Fruit fly (Drosophila melanogaster): ENCODE results near the gene stwl.
A peak's percentile ranks its signal among the peaks of the same experiment; 100 is the strongest.

The stwl gene

DNA sequence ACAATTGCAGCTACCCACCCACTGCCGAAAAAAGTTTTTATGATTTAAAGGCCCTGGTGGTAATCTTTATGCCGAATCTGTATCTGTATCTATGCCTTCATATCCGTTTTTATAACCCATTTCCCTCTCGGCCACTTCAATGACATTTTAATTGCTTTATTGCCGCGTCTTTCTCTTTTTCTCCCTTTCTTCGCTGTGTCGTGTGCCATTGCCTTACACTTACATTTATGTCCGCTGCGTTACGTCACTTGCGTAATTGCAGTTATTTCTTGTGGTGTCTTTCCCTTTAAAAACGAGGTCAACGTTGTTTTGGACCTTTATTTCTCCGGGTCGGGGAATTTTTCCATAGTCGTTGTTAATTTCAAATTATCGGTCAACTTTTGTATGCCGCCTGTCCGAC, 37.6 kb upstream of the stwl start:
- TF ChIP-seq CG4496 (GFP tag; IDR thresholded peaks at IDR 0.05): no peak
- no peak for TF ChIP-seq CG8301 (tag; optimal IDR thresholded peaks at IDR 0.05)
- no peak for TF ChIP-seq fd96Ca (GFP tag; IDR thresholded peaks at IDR 0.05)
- TF ChIP-seq CG12605 (GFP tag; IDR thresholded peaks at IDR 0.05): no peak
- no peak for TF ChIP-seq CG34367 (tag; optimal IDR thresholded peaks at IDR 0.05)
- TF ChIP-seq CG32121 (GFP tag; IDR thresholded peaks at IDR 0.05): no peak
- no peak for TF ChIP-seq CG9948 (tag; optimal IDR thresholded peaks at IDR 0.05)
- TF ChIP-seq gl (tag; optimal IDR thresholded peaks at IDR 0.05): no peak
- no peak for TF ChIP-seq EcR (GFP tag; optimal IDR thresholded peaks at IDR 0.05)
- TF ChIP-seq CG13204 (GFP tag; optimal IDR thresholded peaks at IDR 0.05): no peak
- TF ChIP-seq Pif1A (GFP tag; optimal IDR thresholded peaks at IDR 0.05): no peak
- TF ChIP-seq CG14655 (GFP tag; optimal IDR thresholded peaks at IDR 0.05): no peak

DNA sequence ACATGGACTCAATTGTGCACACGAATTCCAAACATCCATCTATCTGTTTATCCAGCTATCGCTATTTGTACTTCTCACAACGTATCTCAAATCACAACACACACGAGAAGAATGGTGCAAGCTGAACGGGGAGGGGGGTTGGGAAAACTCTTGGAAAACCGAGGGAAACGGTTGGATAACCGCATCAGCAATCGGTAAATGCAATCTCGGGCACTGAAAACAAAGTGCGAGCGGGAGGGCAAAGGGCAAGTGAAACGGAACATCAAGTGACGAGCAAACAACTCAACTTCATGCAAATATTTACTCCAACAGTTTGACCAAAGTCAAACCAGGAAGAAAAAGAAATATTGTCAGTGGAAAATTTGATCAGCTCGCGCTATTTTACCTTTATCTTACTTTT, 37.1 kb upstream of the stwl start:
- TF ChIP-seq CG8301 (tag; optimal IDR thresholded peaks at IDR 0.05) (no peak), CG17806 (tag; optimal IDR thresholded peaks at IDR 0.05) (no peak), CG32121 (GFP tag; IDR thresholded peaks at IDR 0.05) (no peak), D1 (tag; optimal IDR thresholded peaks at IDR 0.05) (no peak), CG12605 (GFP tag; IDR thresholded peaks at IDR 0.05) (no peak), CG13204 (GFP tag; optimal IDR thresholded peaks at IDR 0.05) (no peak)

DNA sequence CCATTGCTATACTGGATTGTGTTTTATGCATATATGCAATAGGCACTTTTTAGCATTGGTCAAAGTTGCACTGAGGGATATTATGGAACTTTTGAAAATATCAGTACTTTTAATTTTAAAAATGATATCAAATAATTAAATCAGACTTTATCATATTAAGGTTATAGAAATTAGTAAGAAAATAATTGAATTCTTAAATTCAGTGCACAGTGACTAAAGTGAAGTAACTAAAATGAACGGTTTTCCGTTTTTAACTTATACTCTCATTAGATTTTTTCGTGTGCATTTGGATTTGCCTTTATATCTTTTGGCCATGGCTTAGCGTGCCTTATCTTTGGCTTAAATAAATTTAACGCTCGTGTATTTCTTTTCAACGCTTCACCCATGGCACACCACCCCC, 30.9 kb upstream of the stwl start:
- TF ChIP-seq Pif1B (GFP tag; optimal IDR thresholded peaks at IDR 0.05) (no peak), CG9948 (tag; optimal IDR thresholded peaks at IDR 0.05) (peak; percentile 50), CG34367 (tag; optimal IDR thresholded peaks at IDR 0.05) (no peak), EcR (GFP tag; optimal IDR thresholded peaks at IDR 0.05) (no peak), rn (GFP tag; IDR thresholded peaks at IDR 0.05) (no peak), CG12605 (GFP tag; IDR thresholded peaks at IDR 0.05) (no peak), CG17806 (tag; optimal IDR thresholded peaks at IDR 0.05) (peak; percentile 19), Pif1A (GFP tag; optimal IDR thresholded peaks at IDR 0.05) (no peak), gl (tag; optimal IDR thresholded peaks at IDR 0.05) (no peak), CG14655 (GFP tag; optimal IDR thresholded peaks at IDR 0.05) (peak; percentile 77), fd96Ca (GFP tag; IDR thresholded peaks at IDR 0.05) (no peak), Ets98B (GFP tag; IDR thresholded peaks at IDR 0.05) (no peak), CG32121 (GFP tag; IDR thresholded peaks at IDR 0.05) (no peak), CG8301 (tag; optimal IDR thresholded peaks at IDR 0.05) (peak; percentile 75), D1 (tag; optimal IDR thresholded peaks at IDR 0.05) (no peak), CG13204 (GFP tag; optimal IDR thresholded peaks at IDR 0.05) (no peak), CG8159 (tag; optimal IDR thresholded peaks at IDR 0.05) (no peak), Snoo (tag; optimal IDR thresholded peaks at IDR 0.05) (no peak), CG10348 (GFP tag; IDR thresholded peaks at IDR 0.05) (no peak), CG15710 (tag; optimal IDR thresholded peaks at IDR 0.05) (no peak), CG4496 (GFP tag; IDR thresholded peaks at IDR 0.05) (no peak)

DNA sequence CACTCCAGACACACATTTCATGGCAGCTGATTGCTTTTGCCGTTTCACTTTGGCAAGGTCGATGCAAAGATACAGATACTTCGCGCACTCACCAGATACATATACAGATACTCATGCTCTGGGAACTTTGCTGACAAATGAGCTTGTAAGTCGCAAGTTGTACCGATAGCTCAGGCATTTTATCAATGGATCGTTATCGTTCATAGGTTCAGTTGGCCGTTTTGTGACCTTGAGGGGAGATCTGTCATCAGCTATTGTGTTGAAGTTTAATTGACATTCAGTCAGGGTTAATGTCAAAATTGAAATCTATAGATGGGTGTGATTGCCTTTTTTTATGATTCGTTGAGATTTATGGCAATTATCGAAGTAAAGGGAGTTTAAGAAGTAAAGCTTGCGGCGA, 22.5 kb upstream of the stwl start:
- TF ChIP-seq CG17806 (tag; optimal IDR thresholded peaks at IDR 0.05) (no peak), fd96Ca (GFP tag; IDR thresholded peaks at IDR 0.05) (no peak), CG10348 (GFP tag; IDR thresholded peaks at IDR 0.05) (no peak), Ets98B (GFP tag; IDR thresholded peaks at IDR 0.05) (no peak), CG8301 (tag; optimal IDR thresholded peaks at IDR 0.05) (no peak), EcR (GFP tag; optimal IDR thresholded peaks at IDR 0.05) (peak; percentile 18), gl (tag; optimal IDR thresholded peaks at IDR 0.05) (no peak)

- TF ChIP-seq gl (tag; optimal IDR thresholded peaks at IDR 0.05) (no peak), CG8301 (tag; optimal IDR thresholded peaks at IDR 0.05) (no peak), CG8159 (tag; optimal IDR thresholded peaks at IDR 0.05) (no peak), D1 (tag; optimal IDR thresholded peaks at IDR 0.05) (no peak), CG13204 (GFP tag; optimal IDR thresholded peaks at IDR 0.05) (no peak), fd96Ca (GFP tag; IDR thresholded peaks at IDR 0.05) (no peak), Ets98B (GFP tag; IDR thresholded peaks at IDR 0.05) (no peak)
Observed at dm6 chr3L:14428958-14429357, 19.2 kb upstream of the stwl start.

dm6 chr3L:14427292-14427729, 17.6 kb upstream of the stwl start:
- peak; percentile 3 for TF ChIP-seq D1 (tag; optimal IDR thresholded peaks at IDR 0.05)
- TF ChIP-seq CG14655 (GFP tag; optimal IDR thresholded peaks at IDR 0.05): peak; percentile 18
- TF ChIP-seq CG4496 (GFP tag; IDR thresholded peaks at IDR 0.05): peak; percentile 86
- no peak for TF ChIP-seq CG10348 (GFP tag; IDR thresholded peaks at IDR 0.05)
- TF ChIP-seq CG9948 (tag; optimal IDR thresholded peaks at IDR 0.05): no peak
- TF ChIP-seq CG34367 (tag; optimal IDR thresholded peaks at IDR 0.05): peak; percentile 51
- no peak for TF ChIP-seq fd96Ca (GFP tag; IDR thresholded peaks at IDR 0.05)
- TF ChIP-seq Pif1A (GFP tag; optimal IDR thresholded peaks at IDR 0.05): peak; percentile 62
- TF ChIP-seq Snoo (tag; optimal IDR thresholded peaks at IDR 0.05): peak; percentile 61
- no peak for TF ChIP-seq rn (GFP tag; IDR thresholded peaks at IDR 0.05)
- TF ChIP-seq CG32121 (GFP tag; IDR thresholded peaks at IDR 0.05): peak; percentile 55; the same call in 1 of the 2 replicates
- TF ChIP-seq CG12605 (GFP tag; IDR thresholded peaks at IDR 0.05): no peak; the same call in none of the 2 replicates
- no peak for TF ChIP-seq Ets98B (GFP tag; IDR thresholded peaks at IDR 0.05)
- TF ChIP-seq EcR (GFP tag; optimal IDR thresholded peaks at IDR 0.05): peak; percentile 88
- TF ChIP-seq gl (tag; optimal IDR thresholded peaks at IDR 0.05): peak; percentile 46
- peak; percentile 88 for TF ChIP-seq CG13204 (GFP tag; optimal IDR thresholded peaks at IDR 0.05)
- TF ChIP-seq CG8301 (tag; optimal IDR thresholded peaks at IDR 0.05): peak; percentile 24
- peak; percentile 48 for TF ChIP-seq CG17806 (tag; optimal IDR thresholded peaks at IDR 0.05)
- TF ChIP-seq CG15710 (tag; optimal IDR thresholded peaks at IDR 0.05): peak; percentile 53
- TF ChIP-seq Pif1B (GFP tag; optimal IDR thresholded peaks at IDR 0.05): peak; percentile 78
- TF ChIP-seq CG8159 (tag; optimal IDR thresholded peaks at IDR 0.05): peak; percentile 54

All from whole organism, pupa.